Fruit fly (Drosophila melanogaster) whole organism, embryonic: Measurements from ENCODE around the gene mRpS31.

ENCODE experiments used
- Atf6 ChIP-seq: fragments of 200-800 bp; sonication (Bioruptor generic); IDR thresholded peaks from 2 replicates; pipeline ENCODE4 v1.3.6; 2022; ENCODE audit warnings: missing biosample characterization, missing genetic modification characterization
- Bgb ChIP-seq: fragments of 200-800 bp; sonication (Bioruptor generic); IDR thresholded peaks from 2 replicates; pipeline ENCODE4 v1.3.6; 2022; ENCODE audit warnings: missing biosample characterization, missing genetic modification characterization; ENCODE audit not compliant: partially characterized antibody
- CG10147 ChIP-seq: fragments of 200-800 bp; sonication (Bioruptor generic); optimal IDR thresholded peaks from 2 replicates; lab custom pipeline; 2019; ENCODE audit warnings: missing biosample characterization, mild to moderate bottlenecking, missing genetic modification characterization, moderate library complexity
- CG11247 ChIP-seq: fragments of 200-800 bp; sonication (Bioruptor generic); IDR thresholded peaks from 2 replicates; pipeline ENCODE4 v1.3.6; 2022; ENCODE audit warnings: missing biosample characterization, missing genetic modification characterization
- CG14667 ChIP-seq: fragments of 200-800 bp; sonication (Bioruptor generic); IDR thresholded peaks from 2 replicates; pipeline ENCODE4 v1.3.6; 2022; ENCODE audit warnings: missing biosample characterization, missing genetic modification characterization
- CG14710 ChIP-seq: fragments of 200-800 bp; sonication (Bioruptor generic); optimal IDR thresholded peaks from 3 replicates; lab custom pipeline; 2019; ENCODE audit warnings: missing biosample characterization, mild to moderate bottlenecking, missing genetic modification characterization, moderate library complexity
- CG15011 ChIP-seq: fragments of 200-800 bp; sonication (Bioruptor generic); optimal IDR thresholded peaks from 3 replicates; lab custom pipeline; 2018; ENCODE audit warnings: missing biosample characterization, mild to moderate bottlenecking, missing genetic modification characterization
- CG15601 ChIP-seq: fragments of 200-800 bp; sonication (Bioruptor generic); optimal IDR thresholded peaks from 3 replicates; lab custom pipeline; 2019; ENCODE audit warnings: missing biosample characterization, mild to moderate bottlenecking, missing genetic modification characterization, moderate library complexity
- CG1602 ChIP-seq: fragments of 200-800 bp; sonication (Bioruptor generic); optimal IDR thresholded peaks from 3 replicates; lab custom pipeline; 2016; ENCODE audit warnings: missing biosample characterization, missing genetic modification characterization
- CG17802 ChIP-seq: fragments of 200-800 bp; sonication (Bioruptor generic); optimal IDR thresholded peaks from 2 replicates; lab custom pipeline; 2018; ENCODE audit warnings: missing biosample characterization, mild to moderate bottlenecking, missing genetic modification characterization, moderate library complexity
- CG18262 ChIP-seq: fragments of 200-800 bp; optimal IDR thresholded peaks from 3 replicates; lab custom pipeline; 2019; ENCODE audit warnings: missing biosample characterization, mild to moderate bottlenecking, missing genetic modification characterization, moderate library complexity
- CG2712 ChIP-seq: fragments of 200-800 bp; optimal IDR thresholded peaks from 3 replicates; lab custom pipeline; 2019; ENCODE audit warnings: missing biosample characterization, mild to moderate bottlenecking, missing genetic modification characterization, moderate library complexity
- CG33557 ChIP-seq: fragments of 200-800 bp; sonication (Bioruptor generic); optimal IDR thresholded peaks from 2 replicates; lab custom pipeline; 2019; ENCODE audit warnings: missing biosample characterization, mild to moderate bottlenecking, missing genetic modification characterization, moderate library complexity
- CG4360 ChIP-seq: fragments of 200-800 bp; sonication (Bioruptor generic); IDR thresholded peaks from 2 replicates; pipeline ENCODE4 v1.3.6; 2022; ENCODE audit warnings: missing biosample characterization, missing genetic modification characterization
- CG6683 ChIP-seq: fragments of 200-800 bp; sonication (Bioruptor generic); optimal IDR thresholded peaks from 2 replicates; lab custom pipeline; 2017; ENCODE audit warnings: missing biosample characterization, mild to moderate bottlenecking, missing genetic modification characterization, missing genetic modification reagents
- CG6813 ChIP-seq: fragments of 200-800 bp; sonication (Bioruptor generic); optimal IDR thresholded peaks from 2 replicates; lab custom pipeline; 2017; ENCODE audit warnings: missing biosample characterization, missing genetic modification characterization, mild to moderate bottlenecking, moderate library complexity, missing genetic modification reagents
- CG8478 ChIP-seq: fragments of >200 bp; optimal IDR thresholded peaks from 2 replicates; lab custom pipeline; 2018
- CG9727 ChIP-seq: fragments of 200-800 bp; sonication (Bioruptor generic); optimal IDR thresholded peaks from 3 replicates; lab custom pipeline; 2017; ENCODE audit warnings: missing biosample characterization, mild to moderate bottlenecking, missing genetic modification characterization
- Camta ChIP-seq: fragments of 200-800 bp; sonication (Bioruptor generic); optimal IDR thresholded peaks from 2 replicates; lab custom pipeline; 2016; ENCODE audit warnings: missing biosample characterization, missing genetic modification characterization
- Dfd ChIP-seq, 2 experiments: fragments of >200 bp; optimal IDR thresholded peaks; 2 replicates each; lab custom pipeline; 2017; ENCODE audit warnings: missing biosample characterization in 2 of 2, missing genetic modification characterization in 2 of 2
- Drgx ChIP-seq: fragments of 200-800 bp; sonication (Bioruptor generic); IDR thresholded peaks from 2 replicates; pipeline ENCODE4 v1.3.6; 2022; ENCODE audit warnings: missing biosample characterization, missing genetic modification characterization
- HLH54F ChIP-seq: fragments of 200-800 bp; sonication (Bioruptor generic); optimal IDR thresholded peaks from 3 replicates; lab custom pipeline; 2016; ENCODE audit warnings: missing biosample characterization, missing genetic modification characterization
- Hand ChIP-seq: fragments of 200-800 bp; sonication (Bioruptor generic); optimal IDR thresholded peaks from 2 replicates; lab custom pipeline; 2017; ENCODE audit warnings: mild to moderate bottlenecking, missing biosample characterization, missing genetic modification reagents, missing genetic modification characterization
- Hr39 ChIP-seq: fragments of >200 bp; optimal IDR thresholded peaks from 2 replicates; lab custom pipeline; 2017
- Nf-YC ChIP-seq: fragments of 200-800 bp; optimal IDR thresholded peaks from 3 replicates; lab custom pipeline; 2019; ENCODE audit warnings: missing biosample characterization, mild to moderate bottlenecking, missing genetic modification characterization, moderate library complexity
- NfI ChIP-seq: fragments of 200-800 bp; sonication (Bioruptor generic); optimal IDR thresholded peaks from 3 replicates; lab custom pipeline; 2018; ENCODE audit warnings: missing biosample characterization, mild to moderate bottlenecking, missing genetic modification characterization, moderate library complexity
- Optix ChIP-seq: fragments of 200-800 bp; sonication (Bioruptor generic); IDR thresholded peaks from 3 replicates; pipeline ENCODE4 v1.3.6; 2022; ENCODE audit warnings: missing biosample characterization, missing genetic modification characterization
- Ptx1 ChIP-seq: fragments of 200-800 bp; sonication (Bioruptor generic); IDR thresholded peaks from 2 replicates; pipeline ENCODE4 v1.3.6; 2022; ENCODE audit warnings: missing biosample characterization, missing genetic modification characterization
- Sox102F ChIP-seq: fragments of 200-800 bp; sonication (Bioruptor generic); optimal IDR thresholded peaks from 2 replicates; lab custom pipeline; 2018; ENCODE audit warnings: missing biosample characterization, mild to moderate bottlenecking, missing genetic modification characterization, moderate library complexity
- Taf1 ChIP-seq: fragments of 200-800 bp; sonication (Bioruptor generic); IDR thresholded peaks from 2 replicates; pipeline ENCODE4 v1.3.6; 2022; ENCODE audit warnings: missing biosample characterization, missing genetic modification characterization
- az2 ChIP-seq: fragments of 200-800 bp; sonication (Bioruptor generic); optimal IDR thresholded peaks from 3 replicates; lab custom pipeline; 2016; ENCODE audit warnings: missing biosample characterization, missing genetic modification characterization
- bbx ChIP-seq: fragments of 200-800 bp; sonication (Bioruptor generic); IDR thresholded peaks from 2 replicates; pipeline ENCODE4 v1.3.6; 2022; ENCODE audit warnings: missing biosample characterization, missing genetic modification characterization; ENCODE audit not compliant: partially characterized antibody
- bigmax ChIP-seq: fragments of 200-800 bp; sonication (Bioruptor generic); optimal IDR thresholded peaks from 2 replicates; lab custom pipeline; 2018; ENCODE audit warnings: missing biosample characterization, mild to moderate bottlenecking, missing genetic modification characterization
- chinmo ChIP-seq: fragments of 200-800 bp; sonication (Bioruptor generic); IDR thresholded peaks from 4 replicates; pipeline ENCODE4 v1.3.6; 2022; ENCODE audit warnings: missing biosample characterization, missing genetic modification characterization; ENCODE audit not compliant: partially characterized antibody
- crp ChIP-seq, 2 experiments: fragments of 200-800 bp; sonication (Bioruptor generic); optimal IDR thresholded peaks; 2 replicates in 1 of 2; 3 replicates in 1 of 2; lab custom pipeline; 2017; ENCODE audit warnings: missing biosample characterization in 2 of 2, missing genetic modification characterization in 2 of 2, mild to moderate bottlenecking in 1 of 2, moderate library complexity in 1 of 2
- dysf ChIP-seq: fragments of 200-800 bp; sonication (Bioruptor generic); IDR thresholded peaks from 3 replicates; pipeline ENCODE4 v1.3.6; 2022; ENCODE audit warnings: missing biosample characterization, missing genetic modification characterization
- fd3F ChIP-seq: fragments of 200-800 bp; sonication (Bioruptor generic); optimal IDR thresholded peaks from 2 replicates; lab custom pipeline; 2018; ENCODE audit warnings: missing biosample characterization, mild to moderate bottlenecking, missing genetic modification characterization, moderate library complexity
- hbn ChIP-seq: fragments of 200-800 bp; sonication (Bioruptor generic); IDR thresholded peaks from 2 replicates; pipeline ENCODE4 v1.3.6; 2022; ENCODE audit warnings: missing biosample characterization, missing genetic modification characterization; ENCODE audit not compliant: partially characterized antibody
- lbe ChIP-seq: fragments of 200-800 bp; sonication (Bioruptor generic); optimal IDR thresholded peaks from 2 replicates; lab custom pipeline; 2016; ENCODE audit warnings: missing biosample characterization, mild to moderate bottlenecking, missing genetic modification characterization
- lilli ChIP-seq: fragments of 200-800 bp; sonication (Bioruptor generic); optimal IDR thresholded peaks from 3 replicates; lab custom pipeline; 2016; ENCODE audit warnings: missing biosample characterization, missing genetic modification characterization
- lov ChIP-seq, 2 experiments: fragments of 200-800 bp in 1 of 2; fragments of >200 bp in 1 of 2; sonication (Bioruptor generic) in 1 of 2; IDR thresholded peaks in 1 of 2; optimal IDR thresholded peaks in 1 of 2; 2 replicates in 1 of 2; 3 replicates in 1 of 2; pipeline versions ENCODE4 v1.3.6 to Lab custom; 2017 to 2022; ENCODE audit warnings: missing biosample characterization in 1 of 2, missing genetic modification characterization in 1 of 2
- ranshi ChIP-seq: fragments of 200-800 bp; sonication (Bioruptor generic); IDR thresholded peaks from 2 replicates; pipeline ENCODE4 v1.3.6; 2022; ENCODE audit warnings: missing biosample characterization, missing genetic modification characterization
- ro ChIP-seq: fragments of 200-800 bp; sonication (Bioruptor generic); IDR thresholded peaks from 2 replicates; pipeline ENCODE4 v1.3.6; 2022; ENCODE audit warnings: missing biosample characterization, missing genetic modification characterization
- scrt ChIP-seq: fragments of 200-800 bp; sonication (Bioruptor generic); optimal IDR thresholded peaks from 2 replicates; lab custom pipeline; 2018; ENCODE audit warnings: missing biosample characterization, mild to moderate bottlenecking, missing genetic modification characterization, moderate library complexity
- slbo ChIP-seq: fragments of 200-800 bp; sonication (Bioruptor generic); IDR thresholded peaks from 2 replicates; pipeline ENCODE4 v1.3.6; 2022; ENCODE audit warnings: missing biosample characterization, missing genetic modification characterization
- sug ChIP-seq: fragments of 200-800 bp; optimal IDR thresholded peaks from 2 replicates; lab custom pipeline; 2019; ENCODE audit warnings: missing biosample characterization, mild to moderate bottlenecking, missing genetic modification characterization, moderate library complexity
- tll ChIP-seq, 2 experiments: fragments of 200-800 bp in 1 of 2; fragments of >200 bp in 1 of 2; sonication (Bioruptor generic) in 1 of 2; optimal IDR thresholded peaks; 2 replicates each; lab custom pipeline; 2017 to 2019; ENCODE audit warnings: missing biosample characterization in 2 of 2, missing genetic modification characterization in 2 of 2, mild to moderate bottlenecking in 1 of 2, moderate library complexity in 1 of 2
- zen2 ChIP-seq: fragments of 200-800 bp; sonication (Bioruptor generic); IDR thresholded peaks from 3 replicates; pipeline ENCODE4 v1.3.6; 2022; ENCODE audit warnings: missing biosample characterization, missing genetic modification characterization; ENCODE audit not compliant: partially characterized antibody

The mRpS31 gene

DNA sequence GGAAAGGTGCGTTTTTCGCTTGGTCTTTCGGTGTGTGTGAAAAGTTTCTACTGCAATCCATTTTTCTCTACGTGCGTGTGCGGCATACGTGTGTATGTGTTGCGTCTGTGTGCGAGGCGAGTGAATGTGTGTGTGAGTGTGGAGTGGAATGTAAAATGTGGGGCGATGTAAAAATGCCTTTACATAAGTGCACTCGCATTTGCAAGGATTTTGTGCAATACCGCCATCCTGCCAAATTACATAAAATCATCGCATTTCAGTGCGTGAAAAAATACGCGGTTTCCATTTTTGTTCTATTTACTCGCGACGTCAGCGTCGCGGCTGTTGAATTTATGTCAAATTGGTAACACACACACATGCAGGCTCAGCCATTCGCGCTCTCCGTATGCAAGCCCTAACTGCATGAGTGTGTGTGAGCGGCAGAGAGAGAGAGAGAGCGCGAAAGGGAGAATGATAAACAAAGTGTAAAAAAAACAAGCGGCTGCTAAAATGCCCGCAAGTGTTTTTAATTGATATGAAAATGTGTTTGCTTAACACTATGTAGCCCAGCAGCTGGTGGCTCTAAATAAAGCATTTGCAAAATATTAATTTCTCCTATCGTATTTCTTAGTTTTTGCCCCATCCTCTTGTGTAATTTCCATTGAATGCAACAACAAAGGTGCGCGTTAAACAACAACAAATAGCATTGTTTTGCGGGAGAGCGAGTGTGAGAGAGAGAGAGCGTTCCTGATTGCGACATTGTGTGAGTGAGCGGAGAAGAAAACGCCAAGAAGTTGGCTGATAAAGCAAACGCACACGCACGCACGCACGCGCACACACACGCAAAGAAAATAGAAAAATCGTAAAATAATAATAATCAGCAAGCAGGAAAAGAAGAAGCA is 47.4 kb downstream of the mRpS31 start (continued):
- TF ChIP-seq lov (optimal IDR thresholded peaks at IDR 0.05; lab: Kevin White, UChicago), result no peak
- no peak for TF ChIP-seq lov (GFP tag; IDR thresholded peaks at IDR 0.05; lab: Robert Waterston, UW)
- no peak for TF ChIP-seq CG2712 (tag; lab: Kevin White, UChicago)
- TF ChIP-seq lbe (GFP tag; lab: Kevin White, UChicago), result peak; percentile 51
- no peak for TF ChIP-seq Atf6 (GFP tag; lab: Robert Waterston, UW)
- TF ChIP-seq ranshi (GFP tag; lab: Robert Waterston, UW), result no peak
- TF ChIP-seq CG9727 (GFP tag; lab: Kevin White, UChicago), result peak; percentile 7
- TF ChIP-seq Sox102F (GFP tag; lab: Kevin White, UChicago), result peak; percentile 20
- peak; percentile 89 for TF ChIP-seq CG4360 (GFP tag; lab: Robert Waterston, UW)
- no peak for TF ChIP-seq HLH54F (GFP tag; lab: Kevin White, UChicago)
- TF ChIP-seq Ptx1 (GFP tag; lab: Robert Waterston, UW), result no peak
- peak; percentile 17; the same call in 1 of the 2 replicates for TF ChIP-seq Bgb (GFP tag; lab: Robert Waterston, UW)
- TF ChIP-seq CG18262, result no peak
- no peak for TF ChIP-seq NfI (GFP tag; lab: Kevin White, UChicago)
- TF ChIP-seq CG33557 (GFP tag; lab: Kevin White, UChicago), result no peak
- TF ChIP-seq CG17802 (tag; lab: Kevin White, UChicago), result no peak
- TF ChIP-seq Optix (GFP tag; lab: Robert Waterston, UW), result no peak
- TF ChIP-seq CG14710 (tag; lab: Kevin White, UChicago), result no peak
- TF ChIP-seq fd3F (GFP tag; lab: Kevin White, UChicago), result no peak
- peak in 1 of 2 experiments; percentile 83 for TF ChIP-seq tll (GFP tag; optimal IDR thresholded peaks at IDR 0.05; lab: Kevin White, UChicago)
- TF ChIP-seq CG10147, result no peak
- TF ChIP-seq crp (GFP tag; optimal IDR thresholded peaks at IDR 0.05; lab: Kevin White, UChicago), result no peak
- no peak for TF ChIP-seq CG1602 (GFP tag; lab: Kevin White, UChicago)
- TF ChIP-seq Hr39 (lab: Kevin White, UChicago), result peak; percentile 95
- TF ChIP-seq sug (tag; lab: Kevin White, UChicago), result peak; percentile 16
- TF ChIP-seq scrt (GFP tag; lab: Kevin White, UChicago), result peak; percentile 2
- peak; percentile 45 for TF ChIP-seq CG6813 (GFP tag; lab: Kevin White, UChicago)
- no peak for TF ChIP-seq bigmax (GFP tag; lab: Kevin White, UChicago)
- TF ChIP-seq CG15011 (GFP tag; lab: Kevin White, UChicago), result peak; percentile 1
- TF ChIP-seq bbx (GFP tag; lab: Robert Waterston, UW), result 0 out of 2 replicates have a peak, but pooled peaks have one; percentile 10
- no peak for TF ChIP-seq lilli (GFP tag; lab: Kevin White, UChicago)
- TF ChIP-seq Drgx (GFP tag; lab: Robert Waterston, UW), result peak; percentile 22; the same call in 1 of the 2 replicates
- TF ChIP-seq Taf1 (GFP tag; lab: Robert Waterston, UW), result no peak
- TF ChIP-seq az2, result no peak
- peak; percentile 70; the same call in 3 of the 4 replicates for TF ChIP-seq chinmo (GFP tag; lab: Robert Waterston, UW)
- no peak for TF ChIP-seq dysf (GFP tag; lab: Robert Waterston, UW)
- TF ChIP-seq CG14667, result no peak
- TF ChIP-seq hbn, result no peak; the same call in 1 of the 2 replicates
- no peak for TF ChIP-seq zen2 (GFP tag; lab: Robert Waterston, UW)
- peak; percentile 99 for TF ChIP-seq CG8478 (lab: Kevin White, UChicago)
- TF ChIP-seq Nf-YC (tag; lab: Kevin White, UChicago), result peak; percentile 13
- no peak for TF ChIP-seq CG11247 (GFP tag; lab: Robert Waterston, UW)
- peak; percentile 4 to 96 for TF ChIP-seq Dfd (GFP tag; optimal IDR thresholded peaks at IDR 0.05; lab: Kevin White, UChicago)
- no peak for TF ChIP-seq slbo (GFP tag; lab: Robert Waterston, UW)
- no peak for TF ChIP-seq ro (GFP tag; lab: Robert Waterston, UW)
- no peak for TF ChIP-seq Camta (GFP tag; lab: Kevin White, UChicago)
- peak; percentile 13 for TF ChIP-seq CG6683 (GFP tag; lab: Kevin White, UChicago)
- TF ChIP-seq CG15601 (tag; lab: Kevin White, UChicago), result no peak
- TF ChIP-seq Hand (GFP tag; lab: Kevin White, UChicago), result peak; percentile 17
